Worm (Caenorhabditis elegans): ENCODE measurements around the gene irld-52.

Gene irld-52

ce11 chrV:15766122-15766594, 13.3 kb upstream of the irld-52 start, which contains the start of the genes haf-3 and F57A10.2 (continued):
- TF ChIP-seq nhr-25 (tag; optimal IDR thresholded peaks at IDR 0.05; ENCODE audit: borderline replicate concordance, insufficient read depth) (peak; percentile 9), T26A8.4 (GFP tag; IDR thresholded peaks at IDR 0.05) (peak; percentile 94), nhr-77 (tag; optimal IDR thresholded peaks at IDR 0.05) (peak; percentile 90), F10B5.3 (tag; optimal IDR thresholded peaks at IDR 0.05) (peak; percentile 71), F37D6.2 (tag; optimal IDR thresholded peaks at IDR 0.05) (peak; percentile 77), cey-2 (tag; optimal IDR thresholded peaks at IDR 0.05; ENCODE audit: borderline replicate concordance, insufficient read depth) (no peak), pqm-1 (tag; optimal IDR thresholded peaks at IDR 0.05) (no peak), spr-3 (GFP tag; optimal IDR thresholded peaks at IDR 0.05) (peak; percentile 73), duxl-1 (tag; optimal IDR thresholded peaks at IDR 0.05; ENCODE audit: poor library complexity) (peak; percentile 92), aha-1 (tag) (peak; percentile 76), ceh-32 (tag; optimal IDR thresholded peaks at IDR 0.05; ENCODE audit: poor library complexity) (peak; percentile 38), ctbp-1 (GFP tag; IDR thresholded peaks at IDR 0.05) (peak; percentile 80; the same call in 1 of the 2 replicates), snpc-1.2 (GFP tag; IDR thresholded peaks at IDR 0.05) (peak; percentile 70), mxl-3 (GFP tag; optimal IDR thresholded peaks at IDR 0.05) (no peak), nhr-111 (GFP tag; optimal IDR thresholded peaks at IDR 0.05) (no peak), spr-1 (tag; optimal IDR thresholded peaks at IDR 0.05) (peak; percentile 78), daf-19 (GFP tag; conservative IDR thresholded peaks at IDR 0.05) (no peak), gei-8 (GFP tag; optimal IDR thresholded peaks at IDR 0.05) (no peak), zag-1 (tag; optimal IDR thresholded peaks at IDR 0.05) (no peak), saeg-2 (GFP tag; IDR thresholded peaks at IDR 0.05) (no peak), lsy-2 (tag; optimal IDR thresholded peaks at IDR 0.05) (peak in 1 of 2 experiments; percentile 95), nhr-102 (tag; optimal IDR thresholded peaks at IDR 0.05) (peak; percentile 92), skn-1 (tag; optimal IDR thresholded peaks at IDR 0.05) (no peak), arid-1 (GFP tag; conservative IDR thresholded peaks at IDR 0.05) (0 out of 2 replicates have a peak, but pooled peaks have one; percentile 37), zfp-3 (GFP tag; conservative IDR thresholded peaks at IDR 0.05) (peak; percentile 63; the same call in 1 of the 2 replicates), F49E8.2 (tag; optimal IDR thresholded peaks at IDR 0.05; ENCODE audit: borderline replicate concordance) (peak; percentile 80), sdz-12 (GFP tag; optimal IDR thresholded peaks at IDR 0.05) (no peak), set-16 (GFP tag; IDR thresholded peaks at IDR 0.05) (no peak), dve-1 (tag; optimal IDR thresholded peaks at IDR 0.05; ENCODE audit: insufficient read depth) (peak; percentile 95), egl-27 (tag; optimal IDR thresholded peaks at IDR 0.05) (no peak), attf-4 (tag; optimal IDR thresholded peaks at IDR 0.05) (no peak), dmd-9 (GFP tag; IDR thresholded peaks at IDR 0.05) (no peak), Y5F2A.4 (GFP tag; optimal IDR thresholded peaks at IDR 0.05) (peak; percentile 40), mxl-2 (GFP tag; conservative IDR thresholded peaks at IDR 0.05) (no peak), nhr-10 (tag; optimal IDR thresholded peaks at IDR 0.05) (no peak), tag-97 (GFP tag; IDR thresholded peaks at IDR 0.05) (no peak), nhr-237 (tag; optimal IDR thresholded peaks at IDR 0.05) (no peak), jun-1 (tag; optimal IDR thresholded peaks at IDR 0.05) (peak; percentile 62), tra-1 (GFP tag; IDR thresholded peaks at IDR 0.05) (peak; percentile 88), fos-1 (tag; optimal IDR thresholded peaks at IDR 0.05) (no peak), mdt-29 (GFP tag; IDR thresholded peaks at IDR 0.05) (no peak), unc-130 (GFP tag; optimal IDR thresholded peaks at IDR 0.05) (no peak), F26F4.8 (GFP tag; conservative IDR thresholded peaks at IDR 0.05) (no peak), zfp-2 (tag; optimal IDR thresholded peaks at IDR 0.05) (peak; percentile 10), dpl-1 (GFP tag; optimal IDR thresholded peaks at IDR 0.05) (peak; percentile 99), ceh-28 (tag; optimal IDR thresholded peaks at IDR 0.05) (no peak), nhr-41 (GFP tag; IDR thresholded peaks at IDR 0.05) (no peak), nhr-48 (tag; optimal IDR thresholded peaks at IDR 0.05) (peak; percentile 75), nhr-6 (tag; optimal IDR thresholded peaks at IDR 0.05) (peak; percentile 61), madf-5 (GFP tag; IDR thresholded peaks at IDR 0.05) (no peak), dmd-8 (GFP tag; IDR thresholded peaks at IDR 0.05) (no peak)
